Worm (Caenorhabditis elegans): ENCODE measurements around the gene cct-3.

DNA sequence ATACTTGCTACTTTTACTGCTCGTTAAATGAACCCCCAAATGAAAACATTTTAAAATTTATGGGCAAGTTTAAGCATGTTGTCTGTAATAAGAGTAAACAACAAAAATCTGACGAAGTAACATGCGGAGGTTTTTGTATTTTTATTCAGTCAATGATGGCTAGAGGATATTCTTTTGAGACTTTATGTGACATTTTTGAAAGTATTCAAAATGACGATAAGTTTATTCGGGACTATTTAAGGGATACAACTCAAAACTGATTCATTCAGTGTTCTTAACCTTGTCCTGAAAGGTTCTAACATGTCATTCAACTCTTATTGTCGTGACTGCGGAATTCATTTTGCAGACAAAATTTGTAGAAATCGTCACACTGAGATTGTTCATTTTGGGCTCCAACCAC is 46.5 kb downstream of the cct-3 start, which contains the start of gene K09F6.11:
- TF ChIP-seq ceh-28 (tag; optimal IDR thresholded peaks at IDR 0.05) (no peak), ama-1 (optimal IDR thresholded peaks at IDR 0.05) (no peak), ztf-11 (tag; optimal IDR thresholded peaks at IDR 0.05) (no peak)

All from whole organism, L3 larva.